Worm (Caenorhabditis elegans): ENCODE measurements around the gene aptf-2.

- TF ChIP-seq lsy-2 (tag; optimal IDR thresholded peaks at IDR 0.05) (no peak), R02D3.7 (tag; optimal IDR thresholded peaks at IDR 0.05) (no peak), cey-2 (tag; optimal IDR thresholded peaks at IDR 0.05; ENCODE audit: borderline replicate concordance, insufficient read depth) (no peak), nhr-28 (tag; optimal IDR thresholded peaks at IDR 0.05) (no peak), F49E8.2 (tag; optimal IDR thresholded peaks at IDR 0.05; ENCODE audit: borderline replicate concordance) (no peak), nhr-25 (tag; optimal IDR thresholded peaks at IDR 0.05; ENCODE audit: borderline replicate concordance, insufficient read depth) (no peak), pha-4 (GFP tag; IDR thresholded peaks at IDR 0.05) (no peak), pha-4 (tag; optimal IDR thresholded peaks at IDR 0.05) (no peak), unc-130 (GFP tag; optimal IDR thresholded peaks at IDR 0.05) (no peak), lin-15B (tag; optimal IDR thresholded peaks at IDR 0.05) (no peak), ztf-11 (tag; optimal IDR thresholded peaks at IDR 0.05) (no peak)
Measured at ce11 chrIV:13377716-13378115, 38.1 kb downstream of the aptf-2 start, which contains the start of gene mau-8.

Data from whole organism, L4 larva.